Worm (Caenorhabditis elegans): ENCODE data around the gene C28C12.1.

DNA sequence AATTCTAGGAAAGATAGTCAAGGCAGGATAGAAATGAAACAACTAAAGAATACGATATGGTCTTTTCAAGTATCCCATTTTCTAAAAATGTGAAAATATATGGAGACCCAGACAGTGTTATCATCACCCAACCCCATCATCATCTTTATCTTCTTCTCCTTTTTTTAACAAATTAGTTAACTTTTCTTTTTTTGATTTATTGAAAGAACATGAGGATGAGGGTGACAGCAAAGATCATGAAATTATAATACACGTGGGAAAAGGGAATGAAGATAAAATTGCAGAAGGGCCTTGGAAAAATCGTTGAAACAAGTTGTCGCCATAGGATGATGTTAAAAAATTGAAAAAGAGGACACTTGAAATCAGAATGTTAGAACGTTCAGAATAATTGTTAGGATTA lies 37.3 kb upstream of the C28C12.1 start:
- no peak for TF ChIP-seq ztf-11 (tag; optimal IDR thresholded peaks at IDR 0.05)
- TF ChIP-seq nhr-76 (tag; optimal IDR thresholded peaks at IDR 0.05) = no peak
- no peak for TF ChIP-seq unc-62 (GFP tag; optimal IDR thresholded peaks at IDR 0.05)
